Worm (Caenorhabditis elegans): ENCODE data around the gene Y41E3.18.

DNA sequence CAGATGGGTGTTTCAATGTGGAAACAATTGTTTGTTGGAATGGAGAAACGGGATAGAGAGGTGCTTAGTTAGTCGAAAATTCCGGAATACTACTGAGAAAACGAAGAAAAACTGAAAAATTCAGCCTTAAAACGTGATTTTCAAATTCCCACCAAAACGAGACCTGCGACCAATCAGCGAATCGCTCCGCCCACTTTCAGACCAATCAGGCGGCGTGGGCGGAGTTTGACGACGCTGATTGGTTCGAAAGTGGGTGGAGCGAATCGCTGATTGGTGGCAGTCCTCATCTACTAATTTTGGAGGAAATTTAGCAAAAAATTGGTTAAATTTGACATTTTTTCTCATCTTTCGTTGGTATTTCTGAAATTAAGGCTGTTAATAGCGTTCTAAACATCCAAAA lies 38.2 kb downstream of the Y41E3.18 start:
- TF ChIP-seq ztf-29 (GFP tag; IDR thresholded peaks at IDR 0.05) (no peak), tab-1 (GFP tag; IDR thresholded peaks at IDR 0.05) (no peak), klf-2 (GFP tag; conservative IDR thresholded peaks at IDR 0.05) (no peak), flt-1 (GFP tag; IDR thresholded peaks at IDR 0.05) (no peak)
